Fruit fly (Drosophila melanogaster): ENCODE measurements around the gene OtopLa.

OtopLa gene

dm6 chrX:5665902-5666301 lies 17.6 kb upstream of the OtopLa start, which contains the start of the genes Sirt4 and CG4119 (continued):
- no peak for TF ChIP-seq Atf6 (GFP tag; IDR thresholded peaks at IDR 0.05)
- TF ChIP-seq NFAT (GFP tag; IDR thresholded peaks at IDR 0.05) = 0 out of 2 replicates have a peak, but pooled peaks have one; percentile 55
- no peak for TF ChIP-seq toy (GFP tag; IDR thresholded peaks at IDR 0.05)

dm6 chrX:5664222-5664621 lies 15.9 kb upstream of the OtopLa start:
- peak; percentile 87 for TF ChIP-seq CG34376 (GFP tag; optimal IDR thresholded peaks at IDR 0.05)
- TF ChIP-seq ewg (GFP tag; optimal IDR thresholded peaks at IDR 0.05) = peak; percentile 42
- TF ChIP-seq bowl (GFP tag; IDR thresholded peaks at IDR 0.05) = no peak
- TF ChIP-seq CG4328 (GFP tag; optimal IDR thresholded peaks at IDR 0.05) = peak; percentile 62
- TF ChIP-seq CG17359 (tag; optimal IDR thresholded peaks at IDR 0.05) = peak; percentile 9
- TF ChIP-seq CG7271 (tag; optimal IDR thresholded peaks at IDR 0.05) = no peak
- TF ChIP-seq CG10321 (GFP tag; IDR thresholded peaks at IDR 0.05) = no peak
- no peak for TF ChIP-seq CG4360 (GFP tag; IDR thresholded peaks at IDR 0.05)
- TF ChIP-seq otp (GFP tag; IDR thresholded peaks at IDR 0.05) = 0 out of 3 replicates have a peak, but pooled peaks have one; percentile 27
- TF ChIP-seq Med (GFP tag) = peak; percentile 56
- peak; percentile 12 for TF ChIP-seq Deaf1 (tag; optimal IDR thresholded peaks at IDR 0.05)
- TF ChIP-seq cg (GFP tag; optimal IDR thresholded peaks at IDR 0.05) = peak; percentile 21
- TF ChIP-seq NFAT (GFP tag; IDR thresholded peaks at IDR 0.05) = no peak
- TF ChIP-seq stc (GFP tag; IDR thresholded peaks at IDR 0.05) = peak; percentile 15; the same call in 1 of the 2 replicates
- TF ChIP-seq CG6689 (GFP tag; IDR thresholded peaks at IDR 0.05) = no peak
- no peak for TF ChIP-seq CG12104 (GFP tag; optimal IDR thresholded peaks at IDR 0.05)
- peak; percentile 67 for TF ChIP-seq abd-A (tag; optimal IDR thresholded peaks at IDR 0.05)
- TF ChIP-seq CG13894 (tag; optimal IDR thresholded peaks at IDR 0.05) = peak; percentile 42
- no peak for TF ChIP-seq hbn (GFP tag; IDR thresholded peaks at IDR 0.05; ENCODE audit: partially characterized antibody)
- peak; percentile 21 for TF ChIP-seq CG9727 (GFP tag; optimal IDR thresholded peaks at IDR 0.05)
- TF ChIP-seq fd96Cb (tag; optimal IDR thresholded peaks at IDR 0.05) = no peak
- TF ChIP-seq sens-2 (GFP tag; IDR thresholded peaks at IDR 0.05) = no peak
- TF ChIP-seq CG15269 (tag; optimal IDR thresholded peaks at IDR 0.05) = peak; percentile 32
- no peak for TF ChIP-seq CG12236 (GFP tag; optimal IDR thresholded peaks at IDR 0.05)
- TF ChIP-seq CG34422 (GFP tag; IDR thresholded peaks at IDR 0.05) = 0 out of 3 replicates have a peak, but pooled peaks have one; percentile 11
- no peak for TF ChIP-seq Bteb2 (GFP tag; optimal IDR thresholded peaks at IDR 0.05)
- no peak for TF ChIP-seq stwl (tag; optimal IDR thresholded peaks at IDR 0.05)
- TF ChIP-seq CG31365 (tag; optimal IDR thresholded peaks at IDR 0.05) = peak; percentile 50
- peak; percentile 67 for TF ChIP-seq CG10543 (GFP tag; optimal IDR thresholded peaks at IDR 0.05)
- TF ChIP-seq ap (GFP tag; IDR thresholded peaks at IDR 0.05) = no peak
- TF ChIP-seq CG15514 (GFP tag; optimal IDR thresholded peaks at IDR 0.05) = peak; percentile 62
- TF ChIP-seq CG11085 (GFP tag; IDR thresholded peaks at IDR 0.05) = no peak
- peak; percentile 70 for TF ChIP-seq Hand (GFP tag; optimal IDR thresholded peaks at IDR 0.05)
- TF ChIP-seq gsb (GFP tag; IDR thresholded peaks at IDR 0.05) = no peak
- TF ChIP-seq Dref (GFP tag; IDR thresholded peaks at IDR 0.05) = no peak
- no peak for TF ChIP-seq emc (GFP tag; optimal IDR thresholded peaks at IDR 0.05)
- peak; percentile 71 for TF ChIP-seq odd (GFP tag; optimal IDR thresholded peaks at IDR 0.05)
- TF ChIP-seq CG7987 (GFP tag; optimal IDR thresholded peaks at IDR 0.05) = peak; percentile 48
- TF ChIP-seq fd64A (GFP tag; optimal IDR thresholded peaks at IDR 0.05) = peak; percentile 1
- no peak for TF ChIP-seq gt (GFP tag; IDR thresholded peaks at IDR 0.05)
- TF ChIP-seq wek (GFP tag; optimal IDR thresholded peaks at IDR 0.05) = peak; percentile 39
- TF ChIP-seq ci (GFP tag; IDR thresholded peaks at IDR 0.05) = peak; percentile 74; the same call in 2 of the 3 replicates
- TF ChIP-seq MTF-1 (GFP tag; optimal IDR thresholded peaks at IDR 0.05; ENCODE audit: borderline replicate concordance) = peak; percentile 46
- no peak for TF ChIP-seq tx (GFP tag; optimal IDR thresholded peaks at IDR 0.05)
- TF ChIP-seq E2f1 (GFP tag; IDR thresholded peaks at IDR 0.05) = no peak
- TF ChIP-seq CG6254 (GFP tag; optimal IDR thresholded peaks at IDR 0.05) = peak; percentile 51
- no peak for TF ChIP-seq CG32767 (GFP tag; IDR thresholded peaks at IDR 0.05)
